Fruit fly (Drosophila melanogaster) whole organism, embryonic: ENCODE measurements around the gene HtrA2.

ENCODE experiments used
- Ada2b ChIP-seq: fragments of 200-800 bp; sonication (Bioruptor generic); IDR thresholded peaks from 2 replicates; pipeline ENCODE4 v1.3.6; 2022; ENCODE audit warnings: missing biosample characterization, missing genetic modification characterization
- Atf3 ChIP-seq: fragments of 200-800 bp; sonication (Bioruptor generic); optimal IDR thresholded peaks from 3 replicates; lab custom pipeline; 2016; ENCODE audit warnings: missing biosample characterization, missing genetic modification characterization
- Awh ChIP-seq: fragments of 200-800 bp; sonication (Bioruptor generic); IDR thresholded peaks from 2 replicates; pipeline ENCODE4, ENCODE4 v1.3.6; 2022; ENCODE audit warnings: missing biosample characterization, missing genetic modification characterization
- B-H2 ChIP-seq: fragments of 200-800 bp; sonication (Bioruptor generic); optimal IDR thresholded peaks from 2 replicates; lab custom pipeline; 2018; ENCODE audit warnings: missing biosample characterization, mild to moderate bottlenecking, missing genetic modification characterization
- Bteb2 ChIP-seq: fragments of 200-800 bp; sonication (Bioruptor generic); optimal IDR thresholded peaks from 2 replicates; lab custom pipeline; 2016; ENCODE audit warnings: missing biosample characterization, missing genetic modification characterization
- CG10209 ChIP-seq: fragments of 200-800 bp; sonication (Bioruptor generic); optimal IDR thresholded peaks from 3 replicates; lab custom pipeline; 2017; ENCODE audit warnings: missing biosample characterization, mild to moderate bottlenecking, missing genetic modification characterization, missing genetic modification reagents
- CG10431 ChIP-seq: fragments of 200-800 bp; sonication (Bioruptor generic); optimal IDR thresholded peaks from 3 replicates; lab custom pipeline; 2018; ENCODE audit warnings: missing biosample characterization, mild to moderate bottlenecking, missing genetic modification characterization
- CG10565 ChIP-seq: fragments of 200-800 bp; sonication (Bioruptor generic); optimal IDR thresholded peaks from 3 replicates; lab custom pipeline; 2016; ENCODE audit warnings: missing biosample characterization, mild to moderate bottlenecking, missing genetic modification characterization
- CG11085 ChIP-seq: fragments of 200-800 bp; sonication (Bioruptor generic); IDR thresholded peaks from 2 replicates; pipeline ENCODE4 v1.3.6; 2022; ENCODE audit warnings: missing biosample characterization, missing genetic modification characterization
- CG11696 ChIP-seq: fragments of 200-800 bp; sonication (Bioruptor generic); IDR thresholded peaks from 2 replicates; pipeline ENCODE4 v1.3.6; 2022; ENCODE audit warnings: missing biosample characterization, missing genetic modification characterization
- CG12155 ChIP-seq: fragments of 200-800 bp; sonication (Bioruptor generic); optimal IDR thresholded peaks from 3 replicates; lab custom pipeline; 2016; ENCODE audit warnings: missing biosample characterization, missing genetic modification characterization
- CG12942 ChIP-seq: fragments of 200-800 bp; sonication (Bioruptor generic); optimal IDR thresholded peaks from 3 replicates; lab custom pipeline; 2016; ENCODE audit warnings: missing biosample characterization, missing genetic modification characterization
- CG14667 ChIP-seq: fragments of 200-800 bp; sonication (Bioruptor generic); IDR thresholded peaks from 2 replicates; pipeline ENCODE4 v1.3.6; 2022; ENCODE audit warnings: missing biosample characterization, missing genetic modification characterization
- CG14710 ChIP-seq: fragments of 200-800 bp; sonication (Bioruptor generic); optimal IDR thresholded peaks from 3 replicates; lab custom pipeline; 2019; ENCODE audit warnings: missing biosample characterization, mild to moderate bottlenecking, missing genetic modification characterization, moderate library complexity
- CG1603 ChIP-seq: fragments of 200-800 bp; sonication (Bioruptor generic); optimal IDR thresholded peaks from 2 replicates; lab custom pipeline; 2019; ENCODE audit warnings: missing biosample characterization, mild to moderate bottlenecking, missing genetic modification characterization, moderate library complexity
- CG17912 ChIP-seq: fragments of 200-800 bp; sonication (Bioruptor generic); optimal IDR thresholded peaks from 2 replicates; lab custom pipeline; 2018; ENCODE audit warnings: missing biosample characterization, mild to moderate bottlenecking, missing genetic modification characterization
- CG30403 ChIP-seq: fragments of 200-800 bp; sonication (Bioruptor generic); optimal IDR thresholded peaks from 3 replicates; lab custom pipeline; 2016; ENCODE audit warnings: missing biosample characterization, missing genetic modification characterization
- CG3065 ChIP-seq: fragments of 200-800 bp; sonication (Bioruptor generic); optimal IDR thresholded peaks from 2 replicates; lab custom pipeline; 2016; ENCODE audit warnings: missing biosample characterization, missing genetic modification characterization
- CG31441 ChIP-seq: fragments of 200-800 bp; sonication (Bioruptor generic); IDR thresholded peaks from 2 replicates; pipeline ENCODE4 v1.3.6; 2022; ENCODE audit warnings: missing biosample characterization, missing genetic modification characterization
- CG6765 ChIP-seq: fragments of 200-800 bp; sonication (Bioruptor generic); optimal IDR thresholded peaks from 3 replicates; lab custom pipeline; 2017; ENCODE audit warnings: missing biosample characterization, mild to moderate bottlenecking, missing genetic modification characterization
- CG9876 ChIP-seq: fragments of 200-800 bp; sonication (Bioruptor generic); optimal IDR thresholded peaks from 2 replicates; lab custom pipeline; 2016; ENCODE audit warnings: missing biosample characterization, missing genetic modification characterization
- CkIIα-i1 ChIP-seq: fragments of 200-800 bp; sonication (Bioruptor generic); IDR thresholded peaks from 2 replicates; pipeline ENCODE4 v1.3.6; 2022; ENCODE audit warnings: missing biosample characterization, missing genetic modification characterization
- Elba2 ChIP-seq: fragments of 200-800 bp; sonication (Bioruptor generic); optimal IDR thresholded peaks from 3 replicates; lab custom pipeline; 2016; ENCODE audit warnings: missing biosample characterization, missing genetic modification characterization
- Ets97D ChIP-seq: fragments of 200-800 bp; sonication (Bioruptor generic); optimal IDR thresholded peaks from 3 replicates; lab custom pipeline; 2016; ENCODE audit warnings: missing biosample characterization, missing genetic modification characterization
- H2.0 ChIP-seq: fragments of 200-800 bp; sonication (Bioruptor generic); IDR thresholded peaks from 2 replicates; pipeline ENCODE4 v1.3.6; 2022; ENCODE audit warnings: missing biosample characterization, missing genetic modification characterization
- HLH4C ChIP-seq: fragments of 200-800 bp; sonication (Bioruptor generic); IDR thresholded peaks from 3 replicates; pipeline ENCODE4 v1.3.6; 2022; ENCODE audit warnings: missing biosample characterization, missing genetic modification characterization; ENCODE audit not compliant: partially characterized antibody
- HLHmδ ChIP-seq: fragments of 200-800 bp; sonication (Bioruptor generic); optimal IDR thresholded peaks from 2 replicates; lab custom pipeline; 2018; ENCODE audit warnings: missing biosample characterization, mild to moderate bottlenecking, missing genetic modification characterization, moderate library complexity
- Kr ChIP-seq: fragments of 200-800 bp; sonication (Bioruptor generic); optimal IDR thresholded peaks from 2 replicates; lab custom pipeline; 2017; ENCODE audit warnings: missing biosample characterization, mild to moderate bottlenecking, missing genetic modification characterization
- Lpt ChIP-seq: fragments of >200 bp; optimal IDR thresholded peaks from 2 replicates; lab custom pipeline; 2018; ENCODE audit warnings: missing biosample characterization, missing genetic modification characterization
- MTF-1 ChIP-seq: fragments of 200-800 bp; sonication (Bioruptor generic); optimal IDR thresholded peaks from 2 replicates; lab custom pipeline; 2018; ENCODE audit warnings: missing biosample characterization, mild to moderate bottlenecking, missing genetic modification characterization, borderline replicate concordance
- Meics ChIP-seq: fragments of 200-800 bp; sonication (Bioruptor generic); optimal IDR thresholded peaks from 2 replicates; lab custom pipeline; 2017; ENCODE audit warnings: missing biosample characterization, mild to moderate bottlenecking, missing genetic modification characterization
- Mrtf ChIP-seq: fragments of 200-800 bp; sonication (Bioruptor generic); IDR thresholded peaks from 3 replicates; pipeline ENCODE4 v1.3.6; 2022; ENCODE audit warnings: missing biosample characterization, missing genetic modification characterization
- Oaz ChIP-seq: fragments of 200-800 bp; sonication (Bioruptor generic); IDR thresholded peaks from 2 replicates; pipeline ENCODE4 v1.3.6; 2022; ENCODE audit warnings: missing biosample characterization, missing genetic modification characterization
- Scr ChIP-seq: fragments of 200-800 bp; sonication (Bioruptor generic); IDR thresholded peaks from 2 replicates; pipeline ENCODE4 v1.3.6; 2022; ENCODE audit warnings: missing biosample characterization, missing genetic modification characterization; ENCODE audit not compliant: partially characterized antibody
- Spps ChIP-seq: fragments of 200-800 bp; sonication (Bioruptor generic); optimal IDR thresholded peaks from 2 replicates; lab custom pipeline; 2018; ENCODE audit warnings: missing biosample characterization, mild to moderate bottlenecking, missing genetic modification characterization
- Xrp1 ChIP-seq: fragments of 200-800 bp; sonication (Bioruptor generic); IDR thresholded peaks from 2 replicates; pipeline ENCODE4 v1.3.6; 2022; ENCODE audit warnings: missing biosample characterization, missing genetic modification characterization
- ase ChIP-seq: fragments of 200-800 bp; sonication (Bioruptor generic); IDR thresholded peaks from 3 replicates; pipeline ENCODE4 v1.3.6; 2022; ENCODE audit warnings: missing biosample characterization, missing genetic modification characterization
- cad ChIP-seq: fragments of >200 bp; optimal IDR thresholded peaks from 2 replicates; lab custom pipeline; 2017; ENCODE audit warnings: missing biosample characterization, missing genetic modification characterization
- cg ChIP-seq: fragments of 200-800 bp; sonication (Bioruptor generic); optimal IDR thresholded peaks from 3 replicates; lab custom pipeline; 2019; ENCODE audit warnings: missing biosample characterization, mild to moderate bottlenecking, missing genetic modification characterization, moderate library complexity
- chn ChIP-seq: fragments of 200-800 bp; sonication (Bioruptor generic); optimal IDR thresholded peaks from 2 replicates; lab custom pipeline; 2016; ENCODE audit warnings: missing biosample characterization, missing genetic modification characterization
- ci ChIP-seq: fragments of 200-800 bp; sonication (Bioruptor generic); IDR thresholded peaks from 3 replicates; pipeline ENCODE4 v1.3.6; 2022; ENCODE audit warnings: missing biosample characterization, missing genetic modification characterization
- crc ChIP-seq: fragments of 200-800 bp; sonication (Bioruptor generic); optimal IDR thresholded peaks from 2 replicates; lab custom pipeline; 2016; ENCODE audit warnings: missing biosample characterization, missing genetic modification characterization
- ftz-f1 ChIP-seq: fragments of 200-800 bp; sonication (Bioruptor generic); optimal IDR thresholded peaks from 2 replicates; lab custom pipeline; 2016; ENCODE audit warnings: missing biosample characterization, missing genetic modification characterization
- gce ChIP-seq: fragments of 200-800 bp; sonication (Bioruptor generic); IDR thresholded peaks from 3 replicates; pipeline ENCODE4 v1.3.6; 2022; ENCODE audit warnings: missing biosample characterization, missing genetic modification characterization
- hb ChIP-seq: fragments of 200-800 bp; sonication (Bioruptor generic); IDR thresholded peaks from 3 replicates; pipeline ENCODE4 v1.3.6; 2022; ENCODE audit warnings: missing biosample characterization, missing genetic modification characterization; ENCODE audit not compliant: partially characterized antibody
- knrl ChIP-seq: fragments of 200-800 bp; sonication (Bioruptor generic); IDR thresholded peaks from 3 replicates; pipeline ENCODE4 v1.3.6; 2022; ENCODE audit warnings: missing biosample characterization, missing genetic modification characterization; ENCODE audit not compliant: partially characterized antibody
- otp ChIP-seq: fragments of 200-800 bp; sonication (Bioruptor generic); IDR thresholded peaks from 3 replicates; pipeline ENCODE4, ENCODE4 v1.3.6; 2022; ENCODE audit warnings: missing biosample characterization, missing genetic modification characterization
- phol ChIP-seq: fragments of 200-800 bp; sonication (Bioruptor generic); optimal IDR thresholded peaks from 3 replicates; lab custom pipeline; 2018; ENCODE audit warnings: missing biosample characterization, mild to moderate bottlenecking, missing genetic modification characterization, moderate library complexity
- rib ChIP-seq: fragments of 200-800 bp; sonication (Bioruptor generic); IDR thresholded peaks from 2 replicates; pipeline ENCODE4 v1.3.6; 2022; ENCODE audit warnings: missing biosample characterization, missing genetic modification characterization
- slp2 ChIP-seq: fragments of 200-800 bp; sonication (Bioruptor generic); optimal IDR thresholded peaks from 2 replicates; lab custom pipeline; 2016; ENCODE audit warnings: missing biosample characterization, missing genetic modification characterization
- tap ChIP-seq: fragments of 200-800 bp; optimal IDR thresholded peaks from 3 replicates; lab custom pipeline; 2019; ENCODE audit warnings: missing biosample characterization, mild to moderate bottlenecking, missing genetic modification characterization, moderate library complexity

The HtrA2 gene

dm6 chr3R:14558383-14558883, 46.9 kb upstream of the HtrA2 start (continued):
- TF ChIP-seq cad (GFP tag; lab: Kevin White, UChicago): no peak
- TF ChIP-seq Scr (GFP tag; lab: Robert Waterston, UW): no peak
- peak; percentile 60 for TF ChIP-seq MTF-1
- peak; percentile 88 for TF ChIP-seq ci
- TF ChIP-seq Bteb2: peak; percentile 93
- TF ChIP-seq H2.0 (GFP tag; lab: Robert Waterston, UW): peak; percentile 74
- peak; percentile 84 for TF ChIP-seq Oaz
- TF ChIP-seq CG14710 (tag; lab: Kevin White, UChicago): peak; percentile 79
- peak; percentile 88 for TF ChIP-seq CG6765
- no peak for TF ChIP-seq hb
- peak; percentile 96 for TF ChIP-seq CG31441 (GFP tag; lab: Robert Waterston, UW)
- peak; percentile 69 for TF ChIP-seq CG1603 (tag; lab: Kevin White, UChicago)
- TF ChIP-seq CG11696 (GFP tag; lab: Robert Waterston, UW): no peak; the same call in 1 of the 2 replicates
- TF ChIP-seq CG14667 (GFP tag; lab: Robert Waterston, UW): peak; percentile 74
- TF ChIP-seq Xrp1 (GFP tag; lab: Robert Waterston, UW): peak; percentile 82
- no peak for TF ChIP-seq Kr (GFP tag; lab: Kevin White, UChicago)
- TF ChIP-seq ftz-f1 (GFP tag; lab: Kevin White, UChicago): peak; percentile 93
- TF ChIP-seq knrl: 0 out of 3 replicates have a peak, but pooled peaks have one; percentile 31
- peak; percentile 42; the same call in 1 of the 3 replicates for TF ChIP-seq HLH4C
- peak; percentile 71 for TF ChIP-seq CG10431 (GFP tag; lab: Kevin White, UChicago)
- peak; percentile 65 for TF ChIP-seq Ets97D (GFP tag; lab: Kevin White, UChicago)
- no peak for TF ChIP-seq Lpt (GFP tag; lab: Kevin White, UChicago)
- peak; percentile 83 for TF ChIP-seq slp2 (GFP tag; lab: Kevin White, UChicago)
- peak; percentile 56; the same call in 1 of the 2 replicates for TF ChIP-seq CG11085
- TF ChIP-seq rib (GFP tag; lab: Robert Waterston, UW): peak; percentile 83
- peak; percentile 94 for TF ChIP-seq CG30403 (GFP tag; lab: Kevin White, UChicago)
- TF ChIP-seq Spps: no peak
- TF ChIP-seq CG9876: peak; percentile 69
- TF ChIP-seq ase (GFP tag; lab: Robert Waterston, UW): peak; percentile 77; the same call in 2 of the 3 replicates
- no peak for TF ChIP-seq HLHmδ (GFP tag; lab: Kevin White, UChicago)
- TF ChIP-seq cg (GFP tag; lab: Kevin White, UChicago): no peak
- TF ChIP-seq CG10209 (GFP tag; lab: Kevin White, UChicago): peak; percentile 92
- TF ChIP-seq CG12155: peak; percentile 84
- no peak for TF ChIP-seq gce (GFP tag; lab: Robert Waterston, UW)
- TF ChIP-seq Elba2 (GFP tag; lab: Kevin White, UChicago): no peak
- peak; percentile 86 for TF ChIP-seq CG12942 (GFP tag; lab: Kevin White, UChicago)
- peak; percentile 94 for TF ChIP-seq Meics (GFP tag; lab: Kevin White, UChicago)
- TF ChIP-seq B-H2: peak; percentile 91
- peak; percentile 88 for TF ChIP-seq Ada2b (GFP tag; lab: Robert Waterston, UW)
- TF ChIP-seq tap (tag; lab: Kevin White, UChicago): peak; percentile 86
- peak; percentile 19; the same call in 1 of the 2 replicates for TF ChIP-seq CkIIα-i1 (GFP tag; lab: Robert Waterston, UW)
- TF ChIP-seq CG10565 (GFP tag; lab: Kevin White, UChicago): peak; percentile 52
- peak; percentile 40; the same call in 1 of the 3 replicates for TF ChIP-seq otp (GFP tag; lab: Robert Waterston, UW)
- TF ChIP-seq Awh (GFP tag; lab: Robert Waterston, UW): peak; percentile 80
- TF ChIP-seq CG17912 (GFP tag; lab: Kevin White, UChicago): peak; percentile 44
- peak; percentile 87 for TF ChIP-seq crc (GFP tag; lab: Kevin White, UChicago)
- TF ChIP-seq phol: peak; percentile 95
- TF ChIP-seq Atf3: peak; percentile 69
- peak; percentile 27 for TF ChIP-seq CG3065 (GFP tag; lab: Kevin White, UChicago)
- TF ChIP-seq Mrtf (GFP tag; lab: Robert Waterston, UW): peak; percentile 77; the same call in 2 of the 3 replicates
- peak; percentile 83 for TF ChIP-seq chn (GFP tag; lab: Kevin White, UChicago)
